Worm (Caenorhabditis elegans): ENCODE data around the gene K12B6.9.

K12B6.9 gene

DNA sequence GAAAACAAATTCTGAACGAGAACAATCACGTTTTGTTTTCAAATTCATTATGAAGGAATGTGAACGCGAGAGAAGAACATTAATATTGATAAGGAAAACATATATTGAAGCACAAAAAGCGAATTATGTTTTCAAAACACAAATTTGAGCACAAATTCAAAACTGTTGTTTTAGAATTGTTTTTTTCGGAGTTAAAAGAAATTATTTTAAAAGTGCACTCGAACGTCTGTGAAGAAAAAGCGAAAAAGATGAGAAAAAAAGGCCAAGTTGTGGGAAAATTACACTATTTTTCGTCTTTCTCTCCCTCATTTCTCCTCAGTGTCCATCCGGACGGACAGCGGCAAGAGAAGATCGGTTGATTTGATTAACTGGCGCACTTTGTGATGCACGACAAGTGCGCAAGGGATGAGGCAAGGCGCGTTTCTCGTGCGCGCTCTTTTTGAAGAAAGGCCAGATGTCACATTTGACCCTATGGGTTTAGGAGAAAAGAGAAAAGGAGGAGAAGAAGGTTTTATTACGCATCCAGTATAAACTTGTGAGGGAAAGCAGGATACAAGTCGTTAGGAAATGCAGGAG lies 25.1 kb downstream of the K12B6.9 start, which contains the start of gene mrck-1 (continued):
- peak; percentile 51; the same call in 1 of the 2 replicates for TF ChIP-seq saeg-2 (GFP tag; IDR thresholded peaks at IDR 0.05)
- TF ChIP-seq Y105C5A.15 (GFP tag; IDR thresholded peaks at IDR 0.05), result no peak
- peak; percentile 87 for TF ChIP-seq dmd-6 (GFP tag; IDR thresholded peaks at IDR 0.05)
- TF ChIP-seq nhr-25 (tag; optimal IDR thresholded peaks at IDR 0.05; ENCODE audit: borderline replicate concordance, insufficient read depth), result peak; percentile 52
- TF ChIP-seq set-16 (GFP tag; IDR thresholded peaks at IDR 0.05), result peak; percentile 62; the same call in 1 of the 2 replicates
- TF ChIP-seq Y48G9A.11 (GFP tag; IDR thresholded peaks at IDR 0.05), result 0 out of 2 replicates have a peak, but pooled peaks have one; percentile 50
- peak; percentile 64 for TF ChIP-seq spr-3 (GFP tag; optimal IDR thresholded peaks at IDR 0.05)
- peak; percentile 83 for TF ChIP-seq T26A8.4 (GFP tag; IDR thresholded peaks at IDR 0.05)
- peak; percentile 76 for TF ChIP-seq vab-7 (GFP tag; IDR thresholded peaks at IDR 0.05)
- peak; percentile 88 for TF ChIP-seq mxl-3 (GFP tag; optimal IDR thresholded peaks at IDR 0.05)
- TF ChIP-seq lin-39 (tag; optimal IDR thresholded peaks at IDR 0.05), result no peak
- no peak for TF ChIP-seq unc-130 (GFP tag; optimal IDR thresholded peaks at IDR 0.05)
- TF ChIP-seq hlh-30 (tag; optimal IDR thresholded peaks at IDR 0.05; ENCODE audit: insufficient read depth), result peak; percentile 89
- TF ChIP-seq mep-1 (tag; optimal IDR thresholded peaks at IDR 0.05), result peak; percentile 97
- TF ChIP-seq Y75B8A.6 (GFP tag; IDR thresholded peaks at IDR 0.05), result 0 out of 2 replicates have a peak, but pooled peaks have one; percentile 46
- peak; percentile 72 to 92 for TF ChIP-seq lsy-2 (tag; optimal IDR thresholded peaks at IDR 0.05)
- TF ChIP-seq nhr-10 (tag; optimal IDR thresholded peaks at IDR 0.05), result no peak
- no peak for TF ChIP-seq ceh-62 (tag; optimal IDR thresholded peaks at IDR 0.05)
- peak; percentile 76; the same call in 1 of the 2 replicates for TF ChIP-seq nhr-42 (GFP tag; IDR thresholded peaks at IDR 0.05)
- peak; percentile 85 for TF ChIP-seq dve-1 (tag; optimal IDR thresholded peaks at IDR 0.05; ENCODE audit: insufficient read depth)
- TF ChIP-seq mxl-2 (GFP tag; conservative IDR thresholded peaks at IDR 0.05), result no peak
- TF ChIP-seq mes-2 (tag; optimal IDR thresholded peaks at IDR 0.05; ENCODE audit: poor library complexity, severe bottlenecking), result peak; percentile 92
- no peak for TF ChIP-seq ceh-82 (tag; optimal IDR thresholded peaks at IDR 0.05)
- peak; percentile 93 for TF ChIP-seq nhr-11 (tag; optimal IDR thresholded peaks at IDR 0.05)
- TF ChIP-seq ztf-7 (tag; optimal IDR thresholded peaks at IDR 0.05), result peak; percentile 45
- peak; percentile 42 to 83 for TF ChIP-seq hif-1 (tag; optimal IDR thresholded peaks at IDR 0.05)
- TF ChIP-seq nhr-28 (tag; optimal IDR thresholded peaks at IDR 0.05), result peak; percentile 72
- TF ChIP-seq aha-1 (tag), result peak; percentile 99
- TF ChIP-seq rbr-2 (tag; optimal IDR thresholded peaks at IDR 0.05), result peak; percentile 94
- no peak for TF ChIP-seq nhr-111 (GFP tag; optimal IDR thresholded peaks at IDR 0.05)
- no peak for TF ChIP-seq mdt-29 (GFP tag; IDR thresholded peaks at IDR 0.05)
- 0 out of 2 replicates have a peak, but pooled peaks have one; percentile 27 for TF ChIP-seq snpc-1.2 (GFP tag; IDR thresholded peaks at IDR 0.05)
- peak; percentile 81 for TF ChIP-seq dpl-1 (GFP tag; optimal IDR thresholded peaks at IDR 0.05)
- TF ChIP-seq unc-39 (tag; optimal IDR thresholded peaks at IDR 0.05), result no peak
- TF ChIP-seq zfp-3 (GFP tag; conservative IDR thresholded peaks at IDR 0.05), result no peak
- TF ChIP-seq nhr-237 (tag; optimal IDR thresholded peaks at IDR 0.05), result no peak
- TF ChIP-seq ces-1 (GFP tag; optimal IDR thresholded peaks at IDR 0.05), result peak; percentile 96
- TF ChIP-seq lir-3 (tag; optimal IDR thresholded peaks at IDR 0.05), result no peak
- no peak for TF ChIP-seq lin-15B (tag; optimal IDR thresholded peaks at IDR 0.05)
- TF ChIP-seq pqm-1 (tag; optimal IDR thresholded peaks at IDR 0.05), result no peak
- TF ChIP-seq daf-16 (GFP tag; optimal IDR thresholded peaks at IDR 0.05), result peak; percentile 22 to 77
- TF ChIP-seq daf-16 (tag; optimal IDR thresholded peaks at IDR 0.05), result no peak
- TF ChIP-seq cey-2 (tag; optimal IDR thresholded peaks at IDR 0.05; ENCODE audit: borderline replicate concordance, insufficient read depth), result no peak
- TF ChIP-seq zag-1 (tag; optimal IDR thresholded peaks at IDR 0.05), result peak; percentile 28
- TF ChIP-seq ZK546.5 (tag; optimal IDR thresholded peaks at IDR 0.05), result no peak
- no peak for TF ChIP-seq zfp-2 (tag; optimal IDR thresholded peaks at IDR 0.05)
- no peak for TF ChIP-seq T20F7.1 (GFP tag; optimal IDR thresholded peaks at IDR 0.05)
- no peak for TF ChIP-seq F26F4.8 (GFP tag; conservative IDR thresholded peaks at IDR 0.05)
- TF ChIP-seq php-3 (GFP tag; IDR thresholded peaks at IDR 0.05), result peak; percentile 11; the same call in 1 of the 2 replicates
- TF ChIP-seq dmd-9 (GFP tag; IDR thresholded peaks at IDR 0.05), result no peak

Measured in whole organism, L4 larva.